Worm (Caenorhabditis elegans): ENCODE measurements around the gene clec-48.

Gene clec-48

ce11 chrV:18189181-18189580, 31.4 kb downstream of the clec-48 start, which contains the start of gene clec-246:
TSS of gene clec-246 (plus strand) at chrV:18189481.
- TF ChIP-seq sea-2 (GFP tag; IDR thresholded peaks at IDR 0.05) (no peak), lsy-27 (tag; optimal IDR thresholded peaks at IDR 0.05; ENCODE audit: borderline replicate concordance, insufficient read depth) (no peak)

- no peak for TF ChIP-seq lsy-27 (tag; optimal IDR thresholded peaks at IDR 0.05; ENCODE audit: borderline replicate concordance, insufficient read depth)
- no peak for TF ChIP-seq hmg-1.2 (GFP tag; IDR thresholded peaks at IDR 0.05)
- TF ChIP-seq mxl-1 (tag; optimal IDR thresholded peaks at IDR 0.05), result no peak
- TF ChIP-seq let-607 (tag; optimal IDR thresholded peaks at IDR 0.05), result no peak
- no peak for TF ChIP-seq ztf-3 (GFP tag; optimal IDR thresholded peaks at IDR 0.05)
- no peak for TF ChIP-seq ceh-40 (GFP tag; IDR thresholded peaks at IDR 0.05)
- no peak for TF ChIP-seq xnd-1 (tag; optimal IDR thresholded peaks at IDR 0.05)
- TF ChIP-seq him-1 (tag; optimal IDR thresholded peaks at IDR 0.05), result no peak
- no peak for TF ChIP-seq lir-1 (GFP tag; conservative IDR thresholded peaks at IDR 0.05)
- no peak for TF ChIP-seq C17E4.6 (GFP tag; IDR thresholded peaks at IDR 0.05)
- no peak for TF ChIP-seq mcd-1 (GFP tag; IDR thresholded peaks at IDR 0.05)
- no peak for TF ChIP-seq snpc-4 (GFP tag; optimal IDR thresholded peaks at IDR 0.05)
- no peak for TF ChIP-seq snpc-4 (tag; optimal IDR thresholded peaks at IDR 0.05)
- TF ChIP-seq F33H1.4 (GFP tag; IDR thresholded peaks at IDR 0.05), result no peak
- TF ChIP-seq gei-17 (GFP tag; optimal IDR thresholded peaks at IDR 0.05), result no peak
- no peak for TF ChIP-seq unc-130 (GFP tag; optimal IDR thresholded peaks at IDR 0.05)
- no peak for TF ChIP-seq Y67H2A.10 (GFP tag; conservative IDR thresholded peaks at IDR 0.05)
These were observed 33.3 kb downstream of the clec-48 start, which contains the start of gene clec-42 for ce11 chrV:18191128-18191527. TSS of gene clec-42 (plus strand) at chrV:18191412.

ce11 chrV:18195006-18195405, 37.2 kb downstream of the clec-48 start, which contains the start of gene F16H6.3:
TSS of gene F16H6.3 (plus strand) at chrV:18195306.
- TF ChIP-seq ekl-4 (GFP tag; IDR thresholded peaks at IDR 0.05), result no peak
- no peak for TF ChIP-seq lsl-1 (GFP tag; optimal IDR thresholded peaks at IDR 0.05)
- no peak for TF ChIP-seq ztf-6 (GFP tag; IDR thresholded peaks at IDR 0.05)
- TF ChIP-seq lsy-27 (tag; optimal IDR thresholded peaks at IDR 0.05; ENCODE audit: borderline replicate concordance, insufficient read depth), result no peak
- TF ChIP-seq nhr-80 (tag; optimal IDR thresholded peaks at IDR 0.05), result no peak
- TF ChIP-seq sptf-2 (GFP tag; optimal IDR thresholded peaks at IDR 0.05), result no peak
- no peak for TF ChIP-seq hmg-1.2 (GFP tag; IDR thresholded peaks at IDR 0.05)
- TF ChIP-seq madf-6 (GFP tag; IDR thresholded peaks at IDR 0.05), result no peak
- TF ChIP-seq Y95B8A.8 (GFP tag; IDR thresholded peaks at IDR 0.05), result no peak
- no peak for TF ChIP-seq lin-40 (tag; optimal IDR thresholded peaks at IDR 0.05)
- TF ChIP-seq ztf-22 (GFP tag; optimal IDR thresholded peaks at IDR 0.05), result no peak
- no peak for TF ChIP-seq F37B4.10 (GFP tag; IDR thresholded peaks at IDR 0.05)

ce11 chrV:18198421-18198820, 40.6 kb downstream of the clec-48 start, which contains the start of gene F16H6.4:
TSS of gene F16H6.4 (plus strand) at chrV:18198721.
- TF ChIP-seq attf-5 (GFP tag; optimal IDR thresholded peaks at IDR 0.05) (no peak), C17E4.6 (GFP tag; IDR thresholded peaks at IDR 0.05) (no peak), nfya-1 (tag; optimal IDR thresholded peaks at IDR 0.05; ENCODE audit: borderline replicate concordance, insufficient read depth) (no peak), zim-3 (tag; optimal IDR thresholded peaks at IDR 0.05) (no peak), lsy-27 (tag; optimal IDR thresholded peaks at IDR 0.05; ENCODE audit: borderline replicate concordance, insufficient read depth) (no peak), hlh-12 (tag; optimal IDR thresholded peaks at IDR 0.05) (no peak), B0019.2 (GFP tag; conservative IDR thresholded peaks at IDR 0.05) (no peak), hmg-1.2 (GFP tag; IDR thresholded peaks at IDR 0.05) (no peak), ceh-58 (GFP tag; IDR thresholded peaks at IDR 0.05) (no peak), lin-35 (GFP tag; optimal IDR thresholded peaks at IDR 0.05) (no peak), K11D2.4 (GFP tag; IDR thresholded peaks at IDR 0.05) (no peak), let-526 (GFP tag; IDR thresholded peaks at IDR 0.05) (no peak), hlh-26 (GFP tag; conservative IDR thresholded peaks at IDR 0.05) (no peak), F39B2.1 (GFP tag; IDR thresholded peaks at IDR 0.05) (no peak), unc-130 (GFP tag; optimal IDR thresholded peaks at IDR 0.05) (no peak), ekl-4 (GFP tag; IDR thresholded peaks at IDR 0.05) (no peak), B0336.3 (GFP tag; IDR thresholded peaks at IDR 0.05) (no peak), Y67H2A.10 (GFP tag; conservative IDR thresholded peaks at IDR 0.05) (no peak), egl-44 (GFP tag; IDR thresholded peaks at IDR 0.05) (no peak)

All from whole organism, young adult.